Worm (Caenorhabditis elegans): ENCODE measurements around the gene F02C12.3.

Gene F02C12.3

ce11 chrX:13349230-13350122 is 47.3 kb upstream of the F02C12.3 start (continued):
- TF ChIP-seq lin-1 (GFP tag; IDR thresholded peaks at IDR 0.05), result no peak
- TF ChIP-seq fkh-10 (GFP tag; optimal IDR thresholded peaks at IDR 0.05), result no peak
- TF ChIP-seq dmd-9 (GFP tag; IDR thresholded peaks at IDR 0.05), result no peak
- TF ChIP-seq attf-4 (tag; optimal IDR thresholded peaks at IDR 0.05), result no peak
- no peak for TF ChIP-seq nhr-41 (GFP tag; IDR thresholded peaks at IDR 0.05)
- TF ChIP-seq rbr-2 (tag; optimal IDR thresholded peaks at IDR 0.05), result no peak
- TF ChIP-seq mes-2 (tag; optimal IDR thresholded peaks at IDR 0.05; ENCODE audit: poor library complexity, severe bottlenecking), result no peak
- TF ChIP-seq lin-39 (tag; optimal IDR thresholded peaks at IDR 0.05), result no peak
- no peak for TF ChIP-seq ztf-11 (tag; optimal IDR thresholded peaks at IDR 0.05)
- peak; percentile 57 for TF ChIP-seq T20F7.1 (GFP tag; optimal IDR thresholded peaks at IDR 0.05)
- TF ChIP-seq snpc-4 (tag; optimal IDR thresholded peaks at IDR 0.05), result no peak
- no peak for TF ChIP-seq dpl-1 (GFP tag; optimal IDR thresholded peaks at IDR 0.05)
- no peak for TF ChIP-seq ceh-44 (GFP tag; IDR thresholded peaks at IDR 0.05)
- no peak for TF ChIP-seq nhr-6 (tag; optimal IDR thresholded peaks at IDR 0.05)
- no peak for TF ChIP-seq ceh-28 (tag; optimal IDR thresholded peaks at IDR 0.05)
- no peak for TF ChIP-seq ctbp-1 (GFP tag; IDR thresholded peaks at IDR 0.05)
- TF ChIP-seq zip-11 (GFP tag; IDR thresholded peaks at IDR 0.05), result no peak
- TF ChIP-seq daf-16 (GFP tag; optimal IDR thresholded peaks at IDR 0.05), result peak in 1 of 2 experiments; percentile 74
- peak; percentile 30 for TF ChIP-seq daf-16 (tag; optimal IDR thresholded peaks at IDR 0.05)
- TF ChIP-seq madf-9 (GFP tag; conservative IDR thresholded peaks at IDR 0.05), result peak; percentile 3; the same call in 1 of the 2 replicates
- TF ChIP-seq php-3 (GFP tag; IDR thresholded peaks at IDR 0.05), result 0 out of 2 replicates have a peak, but pooled peaks have one; percentile 26
- TF ChIP-seq lin-15B (tag; optimal IDR thresholded peaks at IDR 0.05), result no peak
- TF ChIP-seq zag-1 (tag; optimal IDR thresholded peaks at IDR 0.05), result no peak
- no peak for TF ChIP-seq dve-1 (tag; optimal IDR thresholded peaks at IDR 0.05; ENCODE audit: insufficient read depth)
- TF ChIP-seq skn-1 (tag; optimal IDR thresholded peaks at IDR 0.05), result no peak
- TF ChIP-seq lin-13 (GFP tag; optimal IDR thresholded peaks at IDR 0.05), result peak; percentile 8
- TF ChIP-seq F44E2.7 (GFP tag; IDR thresholded peaks at IDR 0.05), result no peak
- TF ChIP-seq aly-2 (tag; optimal IDR thresholded peaks at IDR 0.05), result no peak
- TF ChIP-seq nhr-76 (tag; optimal IDR thresholded peaks at IDR 0.05), result no peak
- peak; percentile 78 for TF ChIP-seq duxl-1 (tag; optimal IDR thresholded peaks at IDR 0.05; ENCODE audit: poor library complexity)
- TF ChIP-seq dmd-6 (GFP tag; IDR thresholded peaks at IDR 0.05), result no peak; the same call in 1 of the 2 replicates
- TF ChIP-seq zfp-3 (GFP tag; conservative IDR thresholded peaks at IDR 0.05), result peak; percentile 96
- no peak for TF ChIP-seq sdz-12 (GFP tag; optimal IDR thresholded peaks at IDR 0.05)
- no peak for TF ChIP-seq unc-62 (GFP tag; optimal IDR thresholded peaks at IDR 0.05 in 1 of 2)
- TF ChIP-seq unc-62 (tag; optimal IDR thresholded peaks at IDR 0.05), result no peak
- no peak for TF ChIP-seq ceh-62 (tag; optimal IDR thresholded peaks at IDR 0.05)
- peak; percentile 35 for TF ChIP-seq nhr-77 (tag; optimal IDR thresholded peaks at IDR 0.05)
- TF ChIP-seq lsy-2 (tag; optimal IDR thresholded peaks at IDR 0.05), result peak in 1 of 2 experiments; percentile 81
- TF ChIP-seq lir-3 (tag; optimal IDR thresholded peaks at IDR 0.05), result no peak
- TF ChIP-seq nhr-111 (GFP tag; optimal IDR thresholded peaks at IDR 0.05), result no peak
- no peak for TF ChIP-seq zfp-2 (tag; optimal IDR thresholded peaks at IDR 0.05)
- TF ChIP-seq nhr-237 (tag; optimal IDR thresholded peaks at IDR 0.05), result no peak
- peak; percentile 42 for TF ChIP-seq lin-38 (GFP tag; IDR thresholded peaks at IDR 0.05)
- no peak for TF ChIP-seq egl-43 (GFP tag; IDR thresholded peaks at IDR 0.05)
- no peak for TF ChIP-seq dmd-8 (GFP tag; IDR thresholded peaks at IDR 0.05)
- TF ChIP-seq nhr-28 (tag; optimal IDR thresholded peaks at IDR 0.05), result peak; percentile 32
- TF ChIP-seq spr-1 (tag; optimal IDR thresholded peaks at IDR 0.05), result peak; percentile 38
- no peak for TF ChIP-seq nhr-25 (tag; optimal IDR thresholded peaks at IDR 0.05; ENCODE audit: borderline replicate concordance, insufficient read depth)
- peak; percentile 45 for TF ChIP-seq hlh-30 (tag; optimal IDR thresholded peaks at IDR 0.05; ENCODE audit: insufficient read depth)
- TF ChIP-seq ZK337.2 (GFP tag; IDR thresholded peaks at IDR 0.05), result no peak
